Worm (Caenorhabditis elegans) whole organism, L1 larva: Measurements from ENCODE around the gene F11E6.8.

Source experiments
- Y116A8C.19 ChIP-seq: sonication (generic microtip); optimal IDR thresholded peaks from 2 replicates; lab custom pipeline; 2016; ENCODE audit warnings: missing compliant biosample characterization, missing genetic modification characterization, borderline replicate concordance
- alr-1 ChIP-seq: fragments of 200-800 bp; sonication (Bioruptor generic); optimal IDR thresholded peaks from 2 replicates; lab custom pipeline; 2018; ENCODE audit warnings: borderline replicate concordance, mild to moderate bottlenecking, missing genetic modification characterization, missing compliant biosample characterization
- ama-1 ChIP-seq: fragments of 150-350 bp; optimal IDR thresholded peaks from 2 replicates; lab custom pipeline; 2014
- blmp-1 ChIP-seq: fragments of 150-350 bp; optimal IDR thresholded peaks from 2 replicates; lab custom pipeline; 2014; ENCODE audit warnings: missing biosample characterization, missing genetic modification characterization
- egl-13 ChIP-seq: sonication (generic microtip); optimal IDR thresholded peaks from 2 replicates; lab custom pipeline; 2016; ENCODE audit warnings: missing genotype, missing genetic modification reagents, missing genetic modification characterization, missing compliant biosample characterization
- elt-3 ChIP-seq, 6 experiments: fragments of 150-350 bp in 1 of 6; sonication (generic microtip); optimal IDR thresholded peaks; 2 replicates each; lab custom pipeline; 2017 to 2018; ENCODE audit warnings: missing biosample characterization in 6 of 6, missing genetic modification characterization in 6 of 6, inconsistent platforms in 1 of 6
- fkh-10 ChIP-seq: sonication (generic microtip); optimal IDR thresholded peaks from 2 replicates; lab custom pipeline; 2017; ENCODE audit warnings: missing biosample characterization, missing genetic modification reagents, missing genetic modification characterization
- jun-1 ChIP-seq: fragments of 150-350 bp; optimal IDR thresholded peaks from 2 replicates; lab custom pipeline; 2014; ENCODE audit warnings: missing biosample characterization, missing genetic modification reagents, missing genetic modification characterization
- lin-39 ChIP-seq: fragments of 150-350 bp; optimal IDR thresholded peaks from 2 replicates; lab custom pipeline; 2014; ENCODE audit warnings: missing biosample characterization, missing genetic modification reagents, missing genetic modification characterization
- lir-3 ChIP-seq: sonication (generic microtip); optimal IDR thresholded peaks from 2 replicates; lab custom pipeline; 2016; ENCODE audit warnings: mild to moderate bottlenecking, missing genetic modification characterization, moderate library complexity, missing compliant biosample characterization; ENCODE audit not compliant: poor library complexity
- mdl-1 ChIP-seq, 2 experiments: fragments of 150-350 bp; optimal IDR thresholded peaks; 2 replicates each; lab custom pipeline; 2014 to 2017; ENCODE audit warnings: missing biosample characterization in 2 of 2, missing genetic modification characterization in 2 of 2, inconsistent platforms in 1 of 2
- nhr-47 ChIP-seq: sonication (generic microtip); optimal IDR thresholded peaks from 2 replicates; lab custom pipeline; 2016; ENCODE audit warnings: mild to moderate bottlenecking, missing genetic modification characterization, moderate library complexity, missing compliant biosample characterization
- nhr-90 ChIP-seq: sonication (generic microtip); optimal IDR thresholded peaks from 2 replicates; lab custom pipeline; 2016; ENCODE audit warnings: mild to moderate bottlenecking, missing genetic modification characterization, missing compliant biosample characterization; ENCODE audit not compliant: poor library complexity
- vab-15 ChIP-seq: sonication (generic microtip); optimal IDR thresholded peaks from 2 replicates; lab custom pipeline; 2017; ENCODE audit warnings: missing genotype, mild to moderate bottlenecking, missing genetic modification characterization, missing compliant biosample characterization

ce11 chrIV:17435228-17435627 is 15.1 kb downstream of the F11E6.8 start:
- TF ChIP-seq blmp-1 (tag; lab: Kevin White, UChicago) (no peak), nhr-90 (tag; lab: Kevin White, UChicago) (no peak), nhr-47 (tag; lab: Kevin White, UChicago) (no peak), alr-1 (tag; lab: Kevin White, UChicago) (no peak), Y116A8C.19 (tag; lab: Kevin White, UChicago) (no peak), mdl-1 (tag; optimal IDR thresholded peaks at IDR 0.05; lab: Kevin White, UChicago) (no peak), lir-3 (tag; lab: Kevin White, UChicago) (no peak), ama-1 (lab: Kevin White, UChicago) (no peak), jun-1 (no peak), lin-39 (tag; lab: Kevin White, UChicago) (no peak), egl-13 (tag; lab: Kevin White, UChicago) (no peak), vab-15 (tag; lab: Kevin White, UChicago) (no peak), elt-3 (tag; optimal IDR thresholded peaks at IDR 0.05; lab: Kevin White, UChicago) (no peak), fkh-10 (GFP tag; lab: Kevin White, UChicago) (no peak)
